Fruit fly (Drosophila melanogaster): ENCODE measurements around the gene Msp300.

The Msp300 gene

dm6 chr2L:5096761-5097160, 3.9 kb upstream of the Msp300 start (continued):
- TF ChIP-seq dm (GFP tag; optimal IDR thresholded peaks at IDR 0.05) (no peak), zfh1 (GFP tag; IDR thresholded peaks at IDR 0.05) (no peak), CG8924 (tag; optimal IDR thresholded peaks at IDR 0.05) (no peak), CG11085 (GFP tag; IDR thresholded peaks at IDR 0.05) (no peak), knrl (GFP tag; IDR thresholded peaks at IDR 0.05; ENCODE audit: partially characterized antibody) (no peak), GATAe (GFP tag; conservative IDR thresholded peaks at IDR 0.05) (no peak), row (GFP tag; IDR thresholded peaks at IDR 0.05) (no peak), D19B (GFP tag; optimal IDR thresholded peaks at IDR 0.05) (no peak), CG2875 (GFP tag; optimal IDR thresholded peaks at IDR 0.05) (no peak), CG7271 (tag; optimal IDR thresholded peaks at IDR 0.05) (peak; percentile 15), cg (GFP tag; optimal IDR thresholded peaks at IDR 0.05) (no peak), emc (GFP tag; optimal IDR thresholded peaks at IDR 0.05) (no peak), Kr (GFP tag; optimal IDR thresholded peaks at IDR 0.05) (no peak), Dek (tag; optimal IDR thresholded peaks at IDR 0.05) (no peak), br (optimal IDR thresholded peaks at IDR 0.05) (no peak), ham (GFP tag; IDR thresholded peaks at IDR 0.05) (no peak), Rfx (GFP tag; IDR thresholded peaks at IDR 0.05) (0 out of 2 replicates have a peak, but pooled peaks have one; percentile 29), croc (GFP tag; conservative IDR thresholded peaks at IDR 0.05) (no peak), caup (GFP tag; optimal IDR thresholded peaks at IDR 0.05; ENCODE audit: severe bottlenecking) (peak; percentile 72), Asciz (GFP tag; optimal IDR thresholded peaks at IDR 0.05) (peak; percentile 14), Bteb2 (GFP tag; optimal IDR thresholded peaks at IDR 0.05) (no peak), danr (GFP tag; IDR thresholded peaks at IDR 0.05) (no peak), fd3F (GFP tag; optimal IDR thresholded peaks at IDR 0.05) (peak; percentile 8), CG7963 (GFP tag; IDR thresholded peaks at IDR 0.05; ENCODE audit: partially characterized antibody) (no peak), Nf-YC (tag; optimal IDR thresholded peaks at IDR 0.05) (no peak), CG18476 (GFP tag; optimal IDR thresholded peaks at IDR 0.05) (no peak), MTF-1 (GFP tag; optimal IDR thresholded peaks at IDR 0.05; ENCODE audit: borderline replicate concordance) (peak; percentile 63), CG3995 (GFP tag; optimal IDR thresholded peaks at IDR 0.05) (no peak), BtbVII (GFP tag; optimal IDR thresholded peaks at IDR 0.05) (peak; percentile 58), pita (GFP tag; optimal IDR thresholded peaks at IDR 0.05) (no peak), CG11398 (GFP tag; optimal IDR thresholded peaks at IDR 0.05) (no peak), phol (tag; optimal IDR thresholded peaks at IDR 0.05) (no peak), gsb-n (tag; optimal IDR thresholded peaks at IDR 0.05) (no peak), CG31388 (GFP tag; optimal IDR thresholded peaks at IDR 0.05) (no peak), sug (tag; optimal IDR thresholded peaks at IDR 0.05) (no peak), CG4360 (GFP tag; IDR thresholded peaks at IDR 0.05) (0 out of 2 replicates have a peak, but pooled peaks have one; percentile 25), Six4 (GFP tag; optimal IDR thresholded peaks at IDR 0.05) (no peak), hkb (optimal IDR thresholded peaks at IDR 0.05) (no peak), hkb (GFP tag; IDR thresholded peaks at IDR 0.05) (no peak), HLH54F (GFP tag; optimal IDR thresholded peaks at IDR 0.05) (no peak), CG15479 (GFP tag; optimal IDR thresholded peaks at IDR 0.05) (no peak), PHDP (tag; optimal IDR thresholded peaks at IDR 0.05) (no peak), ci (GFP tag; IDR thresholded peaks at IDR 0.05) (peak; percentile 67; the same call in 2 of the 3 replicates), CG1024 (GFP tag; IDR thresholded peaks at IDR 0.05) (no peak), Lhr (GFP tag; optimal IDR thresholded peaks at IDR 0.05) (no peak), HLHmδ (GFP tag; optimal IDR thresholded peaks at IDR 0.05) (peak; percentile 90), CG10366 (GFP tag; IDR thresholded peaks at IDR 0.05) (no peak), ken (GFP tag; IDR thresholded peaks at IDR 0.05) (no peak), Hr3 (GFP tag; optimal IDR thresholded peaks at IDR 0.05) (no peak), CG33213 (GFP tag; optimal IDR thresholded peaks at IDR 0.05) (no peak), Meics (GFP tag; optimal IDR thresholded peaks at IDR 0.05) (peak; percentile 69), CG5245 (GFP tag; optimal IDR thresholded peaks at IDR 0.05) (no peak)

Data from whole organism, embryonic.